Fruit fly (Drosophila melanogaster) whole organism, embryonic: ENCODE data around the gene CG2247.

Source experiments
- CG10462 ChIP-seq: fragments of 200-800 bp; sonication (Bioruptor generic); optimal IDR thresholded peaks from 2 replicates; lab custom pipeline; 2016; ENCODE audit warnings: missing biosample characterization, missing genetic modification characterization
- CG10543 ChIP-seq: fragments of 200-800 bp; sonication (Bioruptor generic); optimal IDR thresholded peaks from 3 replicates; lab custom pipeline; 2017; ENCODE audit warnings: missing biosample characterization, mild to moderate bottlenecking, missing genetic modification characterization, moderate library complexity
- CG10979 ChIP-seq: fragments of 200-800 bp; sonication (Bioruptor generic); optimal IDR thresholded peaks from 2 replicates; lab custom pipeline; 2018; ENCODE audit warnings: missing biosample characterization, mild to moderate bottlenecking, missing genetic modification characterization, moderate library complexity
- CG12155 ChIP-seq: fragments of 200-800 bp; sonication (Bioruptor generic); optimal IDR thresholded peaks from 3 replicates; lab custom pipeline; 2016; ENCODE audit warnings: missing biosample characterization, missing genetic modification characterization
- CG12236 ChIP-seq: fragments of 200-800 bp; sonication (Bioruptor generic); optimal IDR thresholded peaks from 2 replicates; lab custom pipeline; 2016; ENCODE audit warnings: missing biosample characterization, missing genetic modification characterization
- CG13123 ChIP-seq: fragments of 200-800 bp; sonication (Bioruptor generic); optimal IDR thresholded peaks from 2 replicates; lab custom pipeline; 2016; ENCODE audit warnings: missing biosample characterization, missing genetic modification characterization
- CG13296 ChIP-seq: fragments of 200-800 bp; sonication (Bioruptor generic); optimal IDR thresholded peaks from 3 replicates; lab custom pipeline; 2018; ENCODE audit warnings: missing biosample characterization, mild to moderate bottlenecking, missing genetic modification characterization
- CG13424 ChIP-seq: fragments of 200-800 bp; sonication (Bioruptor generic); optimal IDR thresholded peaks from 2 replicates; lab custom pipeline; 2019; ENCODE audit warnings: missing biosample characterization, mild to moderate bottlenecking, missing genetic modification characterization, moderate library complexity
- CG14441 ChIP-seq: fragments of 200-800 bp; sonication (Bioruptor generic); IDR thresholded peaks from 2 replicates; pipeline ENCODE4 v1.3.6; 2022; ENCODE audit warnings: missing biosample characterization, missing genetic modification characterization
- CG1603 ChIP-seq: fragments of 200-800 bp; sonication (Bioruptor generic); optimal IDR thresholded peaks from 2 replicates; lab custom pipeline; 2019; ENCODE audit warnings: missing biosample characterization, mild to moderate bottlenecking, missing genetic modification characterization, moderate library complexity
- CG16863 ChIP-seq: fragments of 200-800 bp; sonication (Bioruptor generic); optimal IDR thresholded peaks from 3 replicates; lab custom pipeline; 2016; ENCODE audit warnings: missing biosample characterization, missing genetic modification characterization
- CG17568 ChIP-seq: fragments of 200-800 bp; sonication (Bioruptor generic); optimal IDR thresholded peaks from 2 replicates; lab custom pipeline; 2018; ENCODE audit warnings: missing biosample characterization, mild to moderate bottlenecking, missing genetic modification characterization, moderate library complexity
- CG18262 ChIP-seq: fragments of 200-800 bp; optimal IDR thresholded peaks from 3 replicates; lab custom pipeline; 2019; ENCODE audit warnings: missing biosample characterization, mild to moderate bottlenecking, missing genetic modification characterization, moderate library complexity
- CG2889 ChIP-seq: fragments of 200-800 bp; sonication (Bioruptor generic); IDR thresholded peaks from 3 replicates; pipeline ENCODE4 v1.3.6; 2022; ENCODE audit warnings: missing biosample characterization, missing genetic modification characterization
- CG32532 ChIP-seq: fragments of 200-800 bp; sonication (Bioruptor generic); IDR thresholded peaks from 2 replicates; pipeline ENCODE4 v1.3.6; 2022; ENCODE audit warnings: missing biosample characterization, missing genetic modification characterization
- CG3281 ChIP-seq: fragments of 200-800 bp; sonication (Bioruptor generic); optimal IDR thresholded peaks from 3 replicates; lab custom pipeline; 2017; ENCODE audit warnings: missing biosample characterization, mild to moderate bottlenecking, missing genetic modification characterization
- CG34224 ChIP-seq: fragments of 200-800 bp; sonication (Bioruptor generic); IDR thresholded peaks from 3 replicates; pipeline ENCODE4 v1.3.6; 2022; ENCODE audit warnings: missing biosample characterization, missing genetic modification characterization; ENCODE audit not compliant: partially characterized antibody
- CG34376 ChIP-seq: fragments of 200-800 bp; sonication (Bioruptor generic); optimal IDR thresholded peaks from 2 replicates; lab custom pipeline; 2018; ENCODE audit warnings: missing biosample characterization, mild to moderate bottlenecking, missing genetic modification characterization
- CG42726 ChIP-seq: fragments of 200-800 bp; sonication (Bioruptor generic); IDR thresholded peaks from 2 replicates; pipeline ENCODE4 v1.3.6; 2022; ENCODE audit warnings: missing biosample characterization, missing genetic modification characterization; ENCODE audit not compliant: partially characterized antibody
- CG7745 ChIP-seq: fragments of 200-800 bp; sonication (Bioruptor generic); optimal IDR thresholded peaks from 2 replicates; lab custom pipeline; 2018; ENCODE audit warnings: missing biosample characterization, mild to moderate bottlenecking, missing genetic modification characterization, moderate library complexity
- CG8478 ChIP-seq: fragments of >200 bp; optimal IDR thresholded peaks from 2 replicates; lab custom pipeline; 2018
- CG9609 ChIP-seq: fragments of 200-800 bp; sonication (Bioruptor generic); optimal IDR thresholded peaks from 3 replicates; lab custom pipeline; 2016; ENCODE audit warnings: missing biosample characterization, missing genetic modification characterization
- D19B ChIP-seq: fragments of 200-800 bp; sonication (Bioruptor generic); optimal IDR thresholded peaks from 2 replicates; lab custom pipeline; 2017; ENCODE audit warnings: missing biosample characterization, mild to moderate bottlenecking, missing genetic modification characterization
- Dek ChIP-seq: fragments of 200-800 bp; sonication (Bioruptor generic); optimal IDR thresholded peaks from 3 replicates; lab custom pipeline; 2019; ENCODE audit warnings: missing biosample characterization, mild to moderate bottlenecking, missing genetic modification characterization, moderate library complexity
- Doc2 ChIP-seq: fragments of 200-800 bp; sonication (Bioruptor generic); IDR thresholded peaks from 2 replicates; pipeline ENCODE4 v1.3.6; 2022; ENCODE audit warnings: missing biosample characterization, missing genetic modification characterization
- Kr ChIP-seq: fragments of 200-800 bp; sonication (Bioruptor generic); optimal IDR thresholded peaks from 2 replicates; lab custom pipeline; 2017; ENCODE audit warnings: missing biosample characterization, mild to moderate bottlenecking, missing genetic modification characterization
- MBD-R2 ChIP-seq: fragments of 200-800 bp; sonication (Bioruptor generic); IDR thresholded peaks from 2 replicates; pipeline ENCODE4 v1.3.6; 2022; ENCODE audit warnings: missing biosample characterization, missing genetic modification characterization
- Mrtf ChIP-seq: fragments of 200-800 bp; sonication (Bioruptor generic); IDR thresholded peaks from 3 replicates; pipeline ENCODE4 v1.3.6; 2022; ENCODE audit warnings: missing biosample characterization, missing genetic modification characterization
- Ravus ChIP-seq: fragments of 200-800 bp; sonication (Bioruptor generic); IDR thresholded peaks from 2 replicates; pipeline ENCODE4 v1.3.6; 2022; ENCODE audit warnings: missing biosample characterization, missing genetic modification characterization
- Sox100B ChIP-seq: fragments of 200-800 bp; sonication (Bioruptor generic); optimal IDR thresholded peaks from 3 replicates; lab custom pipeline; 2018; ENCODE audit warnings: missing biosample characterization, mild to moderate bottlenecking, missing genetic modification characterization
- ara ChIP-seq: fragments of 200-800 bp; sonication (Bioruptor generic); IDR thresholded peaks from 2 replicates; pipeline ENCODE4 v1.3.6; 2022; ENCODE audit warnings: missing biosample characterization, missing genetic modification characterization
- bowl ChIP-seq: fragments of 200-800 bp; sonication (Bioruptor generic); IDR thresholded peaks from 2 replicates; pipeline ENCODE4 v1.3.6; 2022; ENCODE audit warnings: missing biosample characterization, missing genetic modification characterization
- cato ChIP-seq: fragments of 200-800 bp; sonication (Bioruptor generic); optimal IDR thresholded peaks from 2 replicates; lab custom pipeline; 2016; ENCODE audit warnings: missing biosample characterization, missing genetic modification characterization, borderline replicate concordance
- corto ChIP-seq: fragments of 200-800 bp; sonication (Bioruptor generic); optimal IDR thresholded peaks from 2 replicates; lab custom pipeline; 2016; ENCODE audit warnings: missing biosample characterization, mild to moderate bottlenecking, missing genetic modification characterization, moderate library complexity
- dysf ChIP-seq: fragments of 200-800 bp; sonication (Bioruptor generic); IDR thresholded peaks from 3 replicates; pipeline ENCODE4 v1.3.6; 2022; ENCODE audit warnings: missing biosample characterization, missing genetic modification characterization
- en ChIP-seq: fragments of 200-800 bp; sonication (Bioruptor generic); optimal IDR thresholded peaks from 2 replicates; lab custom pipeline; 2016; ENCODE audit warnings: missing biosample characterization, missing genetic modification characterization
- eyg ChIP-seq: fragments of 200-800 bp; sonication (Bioruptor generic); optimal IDR thresholded peaks from 3 replicates; lab custom pipeline; 2016; ENCODE audit warnings: missing biosample characterization, missing genetic modification characterization
- ftz-f1 ChIP-seq: fragments of 200-800 bp; sonication (Bioruptor generic); optimal IDR thresholded peaks from 2 replicates; lab custom pipeline; 2016; ENCODE audit warnings: missing biosample characterization, missing genetic modification characterization
- grau ChIP-seq: fragments of 200-800 bp; optimal IDR thresholded peaks from 3 replicates; lab custom pipeline; 2019; ENCODE audit warnings: missing biosample characterization, mild to moderate bottlenecking, missing genetic modification characterization, moderate library complexity
- jumu ChIP-seq: fragments of 200-800 bp; sonication (Bioruptor generic); optimal IDR thresholded peaks from 3 replicates; lab custom pipeline; 2016; ENCODE audit warnings: missing biosample characterization, missing genetic modification characterization
- knrl ChIP-seq: fragments of 200-800 bp; sonication (Bioruptor generic); IDR thresholded peaks from 3 replicates; pipeline ENCODE4 v1.3.6; 2022; ENCODE audit warnings: missing biosample characterization, missing genetic modification characterization; ENCODE audit not compliant: partially characterized antibody
- pan ChIP-seq, 4 experiments: fragments of >200 bp in 3 of 4; fragments of 200-800 bp in 1 of 4; sonication (Bioruptor generic) in 1 of 4; optimal IDR thresholded peaks in 3 of 4; IDR thresholded peaks in 1 of 4; 2 replicates each; pipeline versions ENCODE4 v1.3.6 to Lab custom; 2017 to 2022; ENCODE audit warnings: missing biosample characterization in 2 of 4, missing genetic modification characterization in 2 of 4, mixed read lengths in 1 of 4
- peb ChIP-seq: fragments of 200-800 bp; sonication (Bioruptor generic); IDR thresholded peaks from 2 replicates; pipeline ENCODE4 v1.3.6; 2022; ENCODE audit warnings: missing biosample characterization, missing genetic modification characterization
- pfk ChIP-seq: fragments of 200-800 bp; sonication (Bioruptor generic); optimal IDR thresholded peaks from 2 replicates; lab custom pipeline; 2018; ENCODE audit warnings: missing biosample characterization, mild to moderate bottlenecking, missing genetic modification characterization, moderate library complexity
- sisA ChIP-seq: fragments of 200-800 bp; sonication (Bioruptor generic); IDR thresholded peaks from 2 replicates; pipeline ENCODE4 v1.3.6; 2022; ENCODE audit warnings: missing biosample characterization, missing genetic modification characterization
- sna ChIP-seq: fragments of 200-800 bp; sonication (Bioruptor generic); IDR thresholded peaks from 2 replicates; pipeline ENCODE4 v1.3.6; 2022; ENCODE audit warnings: missing biosample characterization, missing genetic modification characterization; ENCODE audit not compliant: partially characterized antibody
- sqz ChIP-seq: fragments of 200-800 bp; sonication (Bioruptor generic); optimal IDR thresholded peaks from 3 replicates; lab custom pipeline; 2018; ENCODE audit warnings: missing biosample characterization, mild to moderate bottlenecking, missing genetic modification characterization
- wdn ChIP-seq: fragments of 200-800 bp; sonication (Bioruptor generic); IDR thresholded peaks from 2 replicates; pipeline ENCODE4 v1.3.6; 2022; ENCODE audit warnings: missing biosample characterization, missing genetic modification characterization
- zfh1 ChIP-seq: fragments of 200-800 bp; sonication (Bioruptor generic); IDR thresholded peaks from 3 replicates; pipeline ENCODE4 v1.3.6; 2022; ENCODE audit warnings: missing biosample characterization, missing genetic modification characterization

The CG2247 gene

dm6 chrX:11580200-11580840 is 31.1 kb downstream of the CG2247 start, which contains the start of gene nod (continued):
- TF ChIP-seq Mrtf (GFP tag; lab: Robert Waterston, UW) (0 out of 3 replicates have a peak, but pooled peaks have one; percentile 31), grau (tag; lab: Kevin White, UChicago) (peak; percentile 60), sisA (GFP tag; lab: Robert Waterston, UW) (peak; percentile 66), pan (optimal IDR thresholded peaks at IDR 0.05; lab: Kevin White, UChicago) (no peak), pan (GFP tag; optimal IDR thresholded peaks at IDR 0.05 in 1 of 2, IDR thresholded peaks at IDR 0.05 in 1 of 2) (peak in 1 of 2 experiments; percentile 55), knrl (GFP tag; lab: Robert Waterston, UW) (peak; percentile 68), en (GFP tag; lab: Kevin White, UChicago) (no peak), wdn (peak; percentile 27), Dek (tag; lab: Kevin White, UChicago) (peak; percentile 26), Doc2 (GFP tag; lab: Robert Waterston, UW) (no peak), ara (peak; percentile 50; the same call in 1 of the 2 replicates), CG18262 (tag; lab: Kevin White, UChicago) (peak; percentile 55), CG3281 (peak; percentile 51), CG10979 (peak; percentile 48), CG9609 (GFP tag; lab: Kevin White, UChicago) (peak; percentile 55), CG34224 (GFP tag; lab: Robert Waterston, UW) (peak; percentile 64), CG34376 (peak; percentile 49), ftz-f1 (GFP tag; lab: Kevin White, UChicago) (peak; percentile 87), eyg (GFP tag; lab: Kevin White, UChicago) (no peak), CG13123 (GFP tag; lab: Kevin White, UChicago) (peak; percentile 51), cato (GFP tag; lab: Kevin White, UChicago) (peak; percentile 54), MBD-R2 (GFP tag; lab: Robert Waterston, UW) (peak; percentile 85), CG1603 (tag; lab: Kevin White, UChicago) (peak; percentile 83), jumu (GFP tag; lab: Kevin White, UChicago) (peak; percentile 74), pfk (GFP tag; lab: Kevin White, UChicago) (no peak), corto (GFP tag; lab: Kevin White, UChicago) (no peak), CG12155 (GFP tag; lab: Kevin White, UChicago) (peak; percentile 59), peb (GFP tag; lab: Robert Waterston, UW) (no peak), zfh1 (peak; percentile 64), CG2889 (GFP tag; lab: Robert Waterston, UW) (peak; percentile 57; the same call in 2 of the 3 replicates), CG32532 (peak; percentile 53; the same call in 1 of the 2 replicates), CG10543 (GFP tag; lab: Kevin White, UChicago) (peak; percentile 49), sna (GFP tag; lab: Robert Waterston, UW) (0 out of 2 replicates have a peak, but pooled peaks have one; percentile 34), CG42726 (GFP tag; lab: Robert Waterston, UW) (0 out of 2 replicates have a peak, but pooled peaks have one; percentile 32), CG13296 (GFP tag; lab: Kevin White, UChicago) (peak; percentile 71), CG8478 (lab: Kevin White, UChicago) (no peak), Kr (GFP tag; lab: Kevin White, UChicago) (no peak), CG13424 (tag; lab: Kevin White, UChicago) (peak; percentile 44), CG14441 (GFP tag; lab: Robert Waterston, UW) (peak; percentile 62), CG16863 (GFP tag; lab: Kevin White, UChicago) (peak; percentile 66), CG7745 (tag; lab: Kevin White, UChicago) (no peak), bowl (GFP tag; lab: Robert Waterston, UW) (no peak), D19B (GFP tag; lab: Kevin White, UChicago) (no peak), CG12236 (GFP tag; lab: Kevin White, UChicago) (no peak), CG17568 (no peak), Sox100B (GFP tag; lab: Kevin White, UChicago) (no peak), sqz (GFP tag; lab: Kevin White, UChicago) (no peak), Ravus (no peak), CG10462 (GFP tag; lab: Kevin White, UChicago) (peak; percentile 37), dysf (GFP tag; lab: Robert Waterston, UW) (peak; percentile 74; the same call in 2 of the 3 replicates)
